Worm (Caenorhabditis elegans): ENCODE measurements around the gene srd-43.

Gene srd-43

DNA sequence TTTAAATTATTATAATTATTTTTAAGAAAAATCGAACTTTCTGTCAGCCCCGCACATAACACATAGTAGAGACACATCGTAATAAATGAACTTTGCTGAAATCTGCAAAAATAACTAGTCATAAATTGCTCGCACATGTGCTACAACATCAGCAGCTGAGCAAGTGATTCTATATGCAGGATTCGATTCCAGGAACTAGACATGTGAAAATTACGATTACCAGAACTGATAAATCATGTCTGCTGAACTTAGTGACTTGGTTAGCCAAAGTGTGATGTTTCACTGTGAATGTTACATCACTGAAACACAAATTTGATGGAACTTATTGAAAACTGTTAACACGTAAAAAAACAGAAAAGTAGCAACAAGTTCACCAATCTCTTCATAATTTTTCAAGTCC is 41.6 kb upstream of the srd-43 start:
- no peak for TF ChIP-seq flt-1 (GFP tag; IDR thresholded peaks at IDR 0.05)
- TF ChIP-seq ztf-29 (GFP tag; IDR thresholded peaks at IDR 0.05), result no peak
- TF ChIP-seq ztf-23 (GFP tag; IDR thresholded peaks at IDR 0.05), result no peak
- no peak for TF ChIP-seq klf-2 (GFP tag; conservative IDR thresholded peaks at IDR 0.05)
- no peak for TF ChIP-seq tab-1 (GFP tag; IDR thresholded peaks at IDR 0.05)
- no peak for TF ChIP-seq ref-1 (GFP tag; conservative IDR thresholded peaks at IDR 0.05)
- TF ChIP-seq med-1 (GFP tag; optimal IDR thresholded peaks at IDR 0.05; ENCODE audit: insufficient read depth), result no peak
- TF ChIP-seq cog-1 (tag; optimal IDR thresholded peaks at IDR 0.05), result no peak
- TF ChIP-seq T22C8.4 (GFP tag; IDR thresholded peaks at IDR 0.05), result no peak

DNA sequence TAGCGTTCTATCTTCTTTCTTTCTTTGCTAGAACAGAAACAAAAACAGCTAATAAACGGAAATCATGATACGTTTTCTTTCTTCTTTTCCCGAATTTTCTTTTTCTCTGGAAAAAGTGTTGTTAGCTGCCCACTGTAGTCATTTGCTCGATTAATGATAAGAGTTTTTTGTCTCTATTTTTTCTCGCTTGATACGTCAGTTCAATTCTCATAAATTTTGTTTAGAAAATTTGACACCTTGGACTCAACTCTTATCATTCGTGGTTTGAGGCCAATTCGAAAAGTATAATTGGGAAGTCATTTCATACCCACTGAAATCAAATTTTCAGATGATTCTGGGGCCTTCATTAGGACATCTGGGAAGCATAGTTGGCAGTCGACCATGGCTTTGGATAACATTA is 36.2 kb upstream of the srd-43 start:
- TF ChIP-seq tab-1 (GFP tag; IDR thresholded peaks at IDR 0.05) (no peak), T22C8.4 (GFP tag; IDR thresholded peaks at IDR 0.05) (no peak), ztf-23 (GFP tag; IDR thresholded peaks at IDR 0.05) (no peak), ztf-29 (GFP tag; IDR thresholded peaks at IDR 0.05) (no peak), med-1 (GFP tag; optimal IDR thresholded peaks at IDR 0.05; ENCODE audit: insufficient read depth) (no peak), cog-1 (tag; optimal IDR thresholded peaks at IDR 0.05) (no peak), flt-1 (GFP tag; IDR thresholded peaks at IDR 0.05) (no peak), ref-1 (GFP tag; conservative IDR thresholded peaks at IDR 0.05) (no peak), klf-2 (GFP tag; conservative IDR thresholded peaks at IDR 0.05) (no peak)

DNA sequence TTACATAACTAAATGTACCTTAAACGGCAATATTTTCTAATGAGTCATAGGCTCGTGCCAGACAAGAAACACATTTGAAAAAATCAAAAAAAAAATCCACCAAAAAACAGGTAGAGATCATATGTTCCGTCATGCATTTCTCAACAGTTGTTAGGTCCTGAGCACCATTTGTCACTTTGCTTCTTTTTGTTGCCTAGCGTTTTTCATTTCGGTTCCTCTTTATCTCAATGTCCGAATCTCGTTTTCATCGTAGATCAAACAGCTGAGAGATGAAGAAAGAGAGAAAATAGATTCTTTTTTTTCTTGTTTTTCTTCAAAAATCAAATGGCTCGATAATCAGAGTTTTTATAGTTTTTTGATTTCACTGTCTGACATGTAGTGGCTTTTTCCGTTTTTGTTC is 35.3 kb upstream of the srd-43 start:
- no peak for TF ChIP-seq tab-1 (GFP tag; IDR thresholded peaks at IDR 0.05)

DNA sequence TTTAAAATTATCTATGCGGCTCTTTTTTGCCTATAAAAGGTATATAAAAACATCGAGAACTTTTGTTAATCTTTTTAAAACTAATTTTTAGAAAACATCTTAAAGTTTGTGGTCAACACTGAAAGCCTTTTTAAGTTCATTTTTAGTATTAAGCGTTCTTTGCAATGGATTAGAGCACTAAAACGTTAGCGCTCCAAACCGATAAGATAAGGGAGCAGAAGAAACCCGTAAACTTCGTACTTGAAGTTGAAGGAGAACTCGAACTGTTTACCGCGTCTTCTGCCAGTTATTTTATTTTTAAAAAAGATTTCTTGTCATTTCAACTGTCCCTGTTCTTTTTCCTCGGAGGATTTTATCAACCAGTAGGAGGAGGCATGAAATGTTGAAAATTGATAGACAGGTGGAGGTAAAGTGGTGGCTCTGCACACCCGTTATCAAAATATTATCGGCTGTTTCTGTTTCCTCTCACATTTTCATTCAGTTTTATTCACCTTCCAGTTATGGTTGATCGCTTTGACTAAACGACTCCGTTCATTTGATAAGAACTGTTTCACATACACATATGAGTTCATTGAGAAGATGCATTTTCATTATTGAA is 33.5 kb upstream of the srd-43 start:
- TF ChIP-seq med-1 (GFP tag; optimal IDR thresholded peaks at IDR 0.05; ENCODE audit: insufficient read depth) (no peak), klf-2 (GFP tag; conservative IDR thresholded peaks at IDR 0.05) (no peak), cog-1 (tag; optimal IDR thresholded peaks at IDR 0.05) (no peak), ztf-29 (GFP tag; IDR thresholded peaks at IDR 0.05) (no peak)

DNA sequence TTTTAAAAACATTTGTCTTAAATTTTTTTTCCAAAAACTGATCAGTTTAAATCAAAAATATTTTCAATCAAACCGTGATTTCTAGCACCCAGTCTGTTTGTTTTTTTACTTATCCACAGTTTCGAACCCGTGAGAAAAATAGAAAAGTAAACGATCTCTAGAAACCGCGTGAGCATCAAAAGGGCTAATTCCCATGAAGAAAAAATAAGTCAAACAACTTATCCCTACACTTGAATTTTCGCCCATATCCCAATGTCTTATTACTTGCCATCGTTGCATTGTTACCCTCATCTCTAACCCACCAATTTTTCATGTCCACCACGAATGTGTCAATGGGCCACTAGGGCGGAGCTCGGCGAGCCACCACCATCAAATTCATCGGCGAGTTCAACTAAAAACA is 32.1 kb upstream of the srd-43 start, which contains the start of gene ptr-24:
Gene ptr-24 (plus strand): TSS at position 301 of the 400 bp plus-strand sequence.
- TF ChIP-seq T22C8.4 (GFP tag; IDR thresholded peaks at IDR 0.05), result no peak
- no peak for TF ChIP-seq klf-2 (GFP tag; conservative IDR thresholded peaks at IDR 0.05)
- TF ChIP-seq ref-1 (GFP tag; conservative IDR thresholded peaks at IDR 0.05), result no peak
- no peak for TF ChIP-seq med-1 (GFP tag; optimal IDR thresholded peaks at IDR 0.05; ENCODE audit: insufficient read depth)
- no peak for TF ChIP-seq tab-1 (GFP tag; IDR thresholded peaks at IDR 0.05)
- TF ChIP-seq ztf-23 (GFP tag; IDR thresholded peaks at IDR 0.05), result no peak
- TF ChIP-seq ztf-29 (GFP tag; IDR thresholded peaks at IDR 0.05), result no peak
- TF ChIP-seq flt-1 (GFP tag; IDR thresholded peaks at IDR 0.05), result no peak
- no peak for TF ChIP-seq cog-1 (tag; optimal IDR thresholded peaks at IDR 0.05)

DNA sequence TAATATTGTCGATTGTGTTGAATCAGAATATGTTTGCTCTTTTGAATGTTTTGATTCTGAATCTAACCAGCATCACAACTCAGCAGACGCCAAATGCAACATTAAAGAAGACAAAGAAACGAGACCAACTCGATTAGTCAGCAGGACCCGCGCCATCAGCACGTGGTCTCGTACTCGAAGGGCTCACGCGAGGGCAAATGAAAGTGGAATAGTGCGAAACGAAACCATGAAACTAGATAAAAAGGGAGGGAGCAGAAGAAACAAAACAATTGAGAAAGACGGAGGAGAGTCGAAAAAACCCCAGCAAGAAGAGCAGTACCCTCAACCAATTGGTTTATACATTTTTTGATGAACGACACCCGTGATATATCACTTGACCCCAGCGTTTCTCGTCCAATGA is 31.4 kb upstream of the srd-43 start:
- TF ChIP-seq med-1 (GFP tag; optimal IDR thresholded peaks at IDR 0.05; ENCODE audit: insufficient read depth) (no peak), cog-1 (tag; optimal IDR thresholded peaks at IDR 0.05) (no peak)

DNA sequence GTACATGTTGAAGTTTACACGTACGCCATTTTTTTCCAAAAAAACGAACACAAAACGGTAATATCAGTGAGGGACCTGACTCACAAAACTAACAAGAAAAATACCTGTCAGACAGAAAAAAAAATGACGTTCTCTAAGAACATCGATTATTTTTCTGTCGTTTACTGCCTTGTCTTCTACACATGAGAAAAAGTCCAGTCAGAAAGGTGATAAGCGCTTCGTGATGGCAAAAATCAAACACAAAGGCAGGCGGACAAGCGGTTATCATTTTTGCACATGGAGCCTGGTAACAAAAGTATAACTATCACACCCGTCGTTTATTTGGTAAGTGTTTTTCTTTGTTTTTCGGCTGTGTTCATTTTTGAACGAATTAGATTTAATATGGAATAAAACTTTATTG is 28.2 kb upstream of the srd-43 start, which contains the start of gene F46G10.4:
Gene F46G10.4 (plus strand): TSS at position 212 of the 400 bp plus-strand sequence.
- TF ChIP-seq T22C8.4 (GFP tag; IDR thresholded peaks at IDR 0.05), result no peak
- no peak for TF ChIP-seq ref-1 (GFP tag; conservative IDR thresholded peaks at IDR 0.05)
- TF ChIP-seq klf-2 (GFP tag; conservative IDR thresholded peaks at IDR 0.05), result no peak
- no peak for TF ChIP-seq ztf-29 (GFP tag; IDR thresholded peaks at IDR 0.05)
- TF ChIP-seq flt-1 (GFP tag; IDR thresholded peaks at IDR 0.05), result no peak
- TF ChIP-seq tab-1 (GFP tag; IDR thresholded peaks at IDR 0.05), result no peak
- TF ChIP-seq cog-1 (tag; optimal IDR thresholded peaks at IDR 0.05), result no peak
- TF ChIP-seq ztf-23 (GFP tag; IDR thresholded peaks at IDR 0.05), result no peak
- TF ChIP-seq med-1 (GFP tag; optimal IDR thresholded peaks at IDR 0.05; ENCODE audit: insufficient read depth), result no peak

DNA sequence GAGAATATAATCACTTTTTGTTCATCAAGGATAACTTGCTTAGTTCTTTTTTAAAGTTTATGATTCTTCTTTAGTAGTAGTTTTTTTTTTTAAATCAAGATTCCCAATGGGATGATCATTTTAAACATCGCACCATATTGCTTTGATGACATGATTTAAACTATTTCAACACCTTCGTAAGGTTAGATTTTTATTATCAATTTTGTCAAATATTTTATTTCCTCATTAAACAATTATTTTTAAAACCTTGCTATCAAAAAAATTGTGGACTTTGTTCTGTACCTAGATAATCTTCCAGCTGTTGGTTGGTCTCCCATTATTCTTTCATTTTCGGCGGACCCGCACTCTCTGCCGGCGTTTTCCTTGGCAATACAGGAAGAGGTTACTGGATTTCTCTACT is 25.7 kb upstream of the srd-43 start, which contains the start of gene sir-2.3:
Gene sir-2.3 (plus strand): TSS at position 301 of the 400 bp plus-strand sequence.
- TF ChIP-seq ztf-23 (GFP tag; IDR thresholded peaks at IDR 0.05), result no peak
- TF ChIP-seq T22C8.4 (GFP tag; IDR thresholded peaks at IDR 0.05), result no peak
- no peak for TF ChIP-seq ztf-29 (GFP tag; IDR thresholded peaks at IDR 0.05)
- no peak for TF ChIP-seq ref-1 (GFP tag; conservative IDR thresholded peaks at IDR 0.05)
- TF ChIP-seq tab-1 (GFP tag; IDR thresholded peaks at IDR 0.05), result no peak

DNA sequence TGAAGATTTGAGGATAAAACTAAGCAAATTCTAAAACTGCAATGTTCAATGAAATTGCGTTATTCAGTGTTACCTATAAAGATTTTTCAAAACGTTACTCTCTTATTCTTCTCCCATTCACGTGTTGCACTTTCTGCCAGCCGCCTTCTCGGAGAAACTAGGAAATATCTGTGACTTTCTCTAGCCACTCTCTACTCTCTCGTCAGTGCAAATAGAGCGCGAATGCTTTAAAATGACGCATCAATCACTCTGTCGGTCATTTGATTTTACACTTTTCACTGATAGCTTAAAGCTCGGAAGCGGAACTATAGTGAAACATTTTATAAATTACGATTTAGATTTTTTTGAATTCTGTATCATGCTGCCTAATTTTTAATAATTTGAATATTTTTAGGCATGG is 23.2 kb upstream of the srd-43 start:
- TF ChIP-seq tab-1 (GFP tag; IDR thresholded peaks at IDR 0.05) (no peak), T22C8.4 (GFP tag; IDR thresholded peaks at IDR 0.05) (no peak), flt-1 (GFP tag; IDR thresholded peaks at IDR 0.05) (no peak), cog-1 (tag; optimal IDR thresholded peaks at IDR 0.05) (no peak), ztf-23 (GFP tag; IDR thresholded peaks at IDR 0.05) (no peak), med-1 (GFP tag; optimal IDR thresholded peaks at IDR 0.05; ENCODE audit: insufficient read depth) (no peak), klf-2 (GFP tag; conservative IDR thresholded peaks at IDR 0.05) (no peak), ztf-29 (GFP tag; IDR thresholded peaks at IDR 0.05) (no peak), ref-1 (GFP tag; conservative IDR thresholded peaks at IDR 0.05) (no peak)

DNA sequence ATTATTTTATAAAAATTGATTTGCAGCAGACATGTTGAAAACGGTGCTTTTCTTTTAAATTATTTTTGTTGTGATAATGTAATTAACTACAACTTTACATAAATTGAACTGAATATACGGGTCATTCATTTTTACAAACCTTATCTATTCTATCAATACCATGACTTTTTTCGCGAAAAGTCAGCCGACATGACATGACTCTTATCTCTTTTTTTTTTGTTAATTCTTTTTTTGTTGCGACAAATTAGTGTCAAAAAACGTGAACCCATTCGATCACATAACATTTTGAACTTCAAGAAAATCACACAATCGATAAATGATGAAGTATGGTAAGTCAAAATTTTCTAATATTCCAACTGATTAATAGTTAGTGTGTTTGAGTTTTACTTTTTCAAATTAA is 22.4 kb upstream of the srd-43 start, which contains the start of gene sir-2.2:
Gene sir-2.2 (plus strand): TSS at position 34 of the 400 bp plus-strand sequence.
- TF ChIP-seq cog-1 (tag; optimal IDR thresholded peaks at IDR 0.05) (no peak), T22C8.4 (GFP tag; IDR thresholded peaks at IDR 0.05) (no peak), klf-2 (GFP tag; conservative IDR thresholded peaks at IDR 0.05) (no peak), flt-1 (GFP tag; IDR thresholded peaks at IDR 0.05) (no peak), ref-1 (GFP tag; conservative IDR thresholded peaks at IDR 0.05) (no peak), tab-1 (GFP tag; IDR thresholded peaks at IDR 0.05) (no peak), ztf-23 (GFP tag; IDR thresholded peaks at IDR 0.05) (no peak), med-1 (GFP tag; optimal IDR thresholded peaks at IDR 0.05; ENCODE audit: insufficient read depth) (no peak), ztf-29 (GFP tag; IDR thresholded peaks at IDR 0.05) (no peak)

Measured in whole organism, midembryonic.